Worm (Caenorhabditis elegans): Measurements from ENCODE around the gene ZC204.6.
"Not testable (repeated sequence)": the region's sequence is repeated elsewhere in the genome, so short reads cannot be mapped to it uniquely, and the experiment has no call there.

Gene ZC204.6

DNA sequence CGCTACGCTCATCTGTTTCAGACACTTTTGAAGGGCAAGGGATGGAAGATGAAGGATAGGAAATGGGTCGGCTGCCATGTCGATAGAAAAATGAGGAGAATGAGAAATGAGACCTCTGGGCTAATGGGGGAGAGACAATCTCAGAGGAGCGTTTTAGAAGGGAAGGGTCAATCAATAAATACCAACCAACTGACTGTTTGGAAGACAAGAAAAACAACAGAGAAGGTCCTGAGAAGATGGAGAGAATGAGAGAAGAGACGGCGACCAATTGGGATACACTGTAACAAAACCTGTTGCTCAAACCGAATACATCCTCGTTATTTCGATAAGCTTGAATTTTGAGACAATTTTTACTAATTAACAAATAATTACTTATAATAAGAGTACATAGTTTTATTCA lies 8.8 kb upstream of the ZC204.6 start, which contains the start of gene fbxb-15:
fbxb-15 (minus strand) TSS at position 101 of the 400 bp plus-strand sequence.
- no peak for TF ChIP-seq ets-7 (tag; optimal IDR thresholded peaks at IDR 0.05)
- TF ChIP-seq tbx-11 (GFP tag; IDR thresholded peaks at IDR 0.05), result no peak
- no peak for TF ChIP-seq pes-1 (GFP tag; IDR thresholded peaks at IDR 0.05)
- no peak for TF ChIP-seq sea-1 (GFP tag; conservative IDR thresholded peaks at IDR 0.05)
- no peak for TF ChIP-seq B0310.2 (tag; optimal IDR thresholded peaks at IDR 0.05)
- no peak for TF ChIP-seq ama-1 (optimal IDR thresholded peaks at IDR 0.05)
- TF ChIP-seq ceh-36 (tag; optimal IDR thresholded peaks at IDR 0.05), result no peak
- TF ChIP-seq tbx-37 (GFP tag; conservative IDR thresholded peaks at IDR 0.05), result no peak
- TF ChIP-seq hmg-4 (GFP tag; optimal IDR thresholded peaks at IDR 0.05), result no peak
- TF ChIP-seq F13C5.2 (tag; optimal IDR thresholded peaks at IDR 0.05), result no peak
- TF ChIP-seq ceh-13 (GFP tag; optimal IDR thresholded peaks at IDR 0.05), result no peak

DNA sequence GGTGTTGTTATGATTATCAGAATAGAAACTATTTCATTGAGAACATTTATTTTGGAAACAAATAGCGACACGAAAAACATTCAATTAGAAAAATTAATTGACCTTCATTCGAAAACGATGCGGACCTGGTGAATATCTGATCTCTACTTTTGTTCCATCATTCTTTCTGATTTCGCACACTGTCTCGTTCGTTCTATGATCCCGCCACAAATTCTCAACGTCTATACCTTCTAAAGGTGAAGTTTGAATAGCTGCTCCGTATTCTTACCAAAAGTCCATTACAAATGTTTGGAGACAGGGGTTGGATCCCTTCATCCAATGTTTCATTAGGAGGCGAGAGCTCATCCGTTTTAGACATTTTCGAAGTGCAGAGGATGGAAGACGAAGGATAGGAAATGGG lies 7.2 kb upstream of the ZC204.6 start, which contains the start of gene fbxb-16:
fbxb-16 (minus strand) TSS at position 101 of the 400 bp plus-strand sequence.
- TF ChIP-seq scrt-1 (GFP tag; IDR thresholded peaks at IDR 0.05) (no peak), hmbx-1 (tag; optimal IDR thresholded peaks at IDR 0.05) (no peak), F13C5.2 (tag; optimal IDR thresholded peaks at IDR 0.05) (no peak), ceh-36 (tag; optimal IDR thresholded peaks at IDR 0.05) (no peak), sea-1 (GFP tag; conservative IDR thresholded peaks at IDR 0.05) (no peak), aly-1 (tag; optimal IDR thresholded peaks at IDR 0.05) (no peak)

DNA sequence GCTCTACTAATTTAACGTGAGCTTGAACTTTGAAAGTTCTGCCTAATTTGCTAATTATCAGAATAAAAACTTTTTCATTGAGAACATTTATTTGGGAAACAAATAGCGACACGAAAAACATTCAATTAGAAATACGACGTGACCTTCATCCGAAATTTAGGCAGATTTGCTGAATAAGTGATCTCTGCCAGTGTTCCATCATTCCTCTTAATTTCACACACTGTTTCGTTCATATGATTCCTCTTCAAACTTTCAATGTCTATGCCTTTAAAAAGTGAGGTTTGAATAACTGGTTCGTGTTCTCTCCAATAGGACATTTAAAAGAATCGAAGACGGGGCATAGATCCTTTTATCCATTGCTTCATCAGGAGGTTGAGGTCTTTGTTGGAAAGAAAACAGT lies 5.9 kb upstream of the ZC204.6 start, which contains the start of gene fbxb-20:
fbxb-20 (minus strand) TSS at position 101 of the 400 bp plus-strand sequence.
- TF ChIP-seq ets-7 (tag; optimal IDR thresholded peaks at IDR 0.05) (no peak), sea-1 (GFP tag; conservative IDR thresholded peaks at IDR 0.05) (no peak), pes-1 (GFP tag; IDR thresholded peaks at IDR 0.05) (no peak), F13C5.2 (tag; optimal IDR thresholded peaks at IDR 0.05) (no peak), tbx-37 (GFP tag; conservative IDR thresholded peaks at IDR 0.05) (no peak), aly-1 (tag; optimal IDR thresholded peaks at IDR 0.05) (no peak), ceh-36 (tag; optimal IDR thresholded peaks at IDR 0.05) (no peak), hmg-4 (GFP tag; optimal IDR thresholded peaks at IDR 0.05) (no peak), flt-1 (GFP tag; IDR thresholded peaks at IDR 0.05) (no peak), ama-1 (optimal IDR thresholded peaks at IDR 0.05) (no peak), tra-4 (tag; optimal IDR thresholded peaks at IDR 0.05) (no peak), hmbx-1 (tag; optimal IDR thresholded peaks at IDR 0.05) (no peak)

DNA sequence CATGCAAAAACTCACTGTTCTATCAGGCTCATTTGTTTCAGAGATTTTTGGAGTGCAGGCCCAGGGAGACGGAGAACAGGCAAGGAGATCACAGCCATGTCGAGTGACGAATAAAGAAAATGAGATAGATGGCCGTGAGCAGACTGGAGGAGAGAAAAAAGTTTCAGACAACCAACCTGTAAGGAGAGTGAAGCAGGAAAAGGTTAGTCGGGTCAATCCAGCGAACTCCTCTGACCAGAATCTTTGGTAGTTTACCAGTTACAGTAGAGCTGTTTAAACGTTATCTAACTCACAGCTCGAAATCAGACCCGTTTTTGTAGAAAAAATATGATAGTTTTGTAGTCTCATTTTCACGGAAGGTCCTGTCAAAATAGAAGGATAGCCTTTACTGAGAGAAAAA lies 4.1 kb upstream of the ZC204.6 start, which contains the start of gene fbxb-21:
fbxb-21 (minus strand) TSS at position 101 of the 400 bp plus-strand sequence.
- TF ChIP-seq hmg-4 (GFP tag; optimal IDR thresholded peaks at IDR 0.05) (no peak), tra-4 (tag; optimal IDR thresholded peaks at IDR 0.05) (no peak), aly-1 (tag; optimal IDR thresholded peaks at IDR 0.05) (no peak), hmbx-1 (tag; optimal IDR thresholded peaks at IDR 0.05) (no peak), ets-7 (tag; optimal IDR thresholded peaks at IDR 0.05) (no peak), ceh-36 (tag; optimal IDR thresholded peaks at IDR 0.05) (no peak)

DNA sequence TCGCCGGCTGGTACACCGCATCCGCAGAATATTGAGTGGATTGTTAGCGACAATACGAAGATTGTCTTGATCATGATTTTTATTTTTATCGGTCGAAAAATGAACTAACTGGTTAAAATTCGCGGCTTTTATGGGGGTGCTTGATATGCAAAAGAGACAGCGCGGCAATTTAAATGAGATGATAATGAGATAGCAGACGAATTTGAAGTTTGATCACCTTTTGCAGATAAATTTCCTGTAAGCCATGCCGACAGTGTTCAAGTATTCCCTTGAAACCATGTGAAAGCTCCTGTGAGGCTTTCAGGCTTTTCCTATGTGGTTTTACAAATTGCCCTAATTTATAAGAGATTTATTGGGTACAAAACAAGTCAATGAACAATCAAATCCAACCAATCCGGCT lies 1.6 kb upstream of the ZC204.6 start, which contains the start of gene ZC204.17:
ZC204.17 (minus strand) TSS at position 101 of the 400 bp plus-strand sequence.
- TF ChIP-seq ama-1 (optimal IDR thresholded peaks at IDR 0.05), result no peak
- TF ChIP-seq scrt-1 (GFP tag; IDR thresholded peaks at IDR 0.05), result no peak
- no peak for TF ChIP-seq ceh-36 (tag; optimal IDR thresholded peaks at IDR 0.05)
- TF ChIP-seq ceh-13 (GFP tag; optimal IDR thresholded peaks at IDR 0.05), result no peak
- TF ChIP-seq aly-1 (tag; optimal IDR thresholded peaks at IDR 0.05), result no peak
- no peak for TF ChIP-seq hmbx-1 (tag; optimal IDR thresholded peaks at IDR 0.05)
- TF ChIP-seq tbx-37 (GFP tag; conservative IDR thresholded peaks at IDR 0.05), result no peak
- TF ChIP-seq B0310.2 (tag; optimal IDR thresholded peaks at IDR 0.05), result no peak
- TF ChIP-seq tra-4 (tag; optimal IDR thresholded peaks at IDR 0.05), result no peak

DNA sequence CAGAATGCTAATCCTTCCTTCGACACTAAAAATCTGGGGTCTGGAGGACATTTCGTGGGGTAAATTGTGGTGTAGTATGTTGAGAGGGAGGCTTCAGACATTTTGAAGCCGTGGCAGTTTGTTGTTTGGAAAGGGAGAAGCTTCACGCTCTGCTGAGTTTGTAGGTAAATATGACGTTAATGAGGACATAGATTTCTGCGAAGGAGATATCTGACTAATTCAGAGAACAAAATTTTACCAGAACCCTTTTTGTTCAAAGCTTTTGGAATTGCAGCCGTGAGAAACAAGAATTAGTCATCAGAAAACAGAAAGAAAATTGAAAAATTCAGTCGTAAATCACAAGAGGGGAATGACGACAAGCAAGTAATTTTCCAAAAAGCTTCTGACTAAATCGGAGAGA lies 4.1 kb downstream of the ZC204.6 start, which contains the start of gene srh-72:
srh-72 (minus strand) TSS at position 101 of the 400 bp plus-strand sequence.
- no peak for TF ChIP-seq tbx-37 (GFP tag; conservative IDR thresholded peaks at IDR 0.05)
- no peak for TF ChIP-seq scrt-1 (GFP tag; IDR thresholded peaks at IDR 0.05)
- no peak for TF ChIP-seq aly-1 (tag; optimal IDR thresholded peaks at IDR 0.05)
- no peak for TF ChIP-seq hmg-4 (GFP tag; optimal IDR thresholded peaks at IDR 0.05)
- no peak for TF ChIP-seq tbx-11 (GFP tag; IDR thresholded peaks at IDR 0.05)
- no peak for TF ChIP-seq F13C5.2 (tag; optimal IDR thresholded peaks at IDR 0.05)
- TF ChIP-seq flt-1 (GFP tag; IDR thresholded peaks at IDR 0.05), result no peak
- no peak for TF ChIP-seq pes-1 (GFP tag; IDR thresholded peaks at IDR 0.05)
- no peak for TF ChIP-seq hnd-1 (tag; optimal IDR thresholded peaks at IDR 0.05)
- no peak for TF ChIP-seq tra-4 (tag; optimal IDR thresholded peaks at IDR 0.05)
- TF ChIP-seq ceh-13 (GFP tag; optimal IDR thresholded peaks at IDR 0.05), result no peak
- TF ChIP-seq ama-1 (optimal IDR thresholded peaks at IDR 0.05), result no peak
- no peak for TF ChIP-seq ceh-36 (tag; optimal IDR thresholded peaks at IDR 0.05)
- TF ChIP-seq ets-7 (tag; optimal IDR thresholded peaks at IDR 0.05), result no peak
- no peak for TF ChIP-seq sea-1 (GFP tag; conservative IDR thresholded peaks at IDR 0.05)
- TF ChIP-seq B0310.2 (tag; optimal IDR thresholded peaks at IDR 0.05), result no peak
- TF ChIP-seq hmbx-1 (tag; optimal IDR thresholded peaks at IDR 0.05), result no peak

DNA sequence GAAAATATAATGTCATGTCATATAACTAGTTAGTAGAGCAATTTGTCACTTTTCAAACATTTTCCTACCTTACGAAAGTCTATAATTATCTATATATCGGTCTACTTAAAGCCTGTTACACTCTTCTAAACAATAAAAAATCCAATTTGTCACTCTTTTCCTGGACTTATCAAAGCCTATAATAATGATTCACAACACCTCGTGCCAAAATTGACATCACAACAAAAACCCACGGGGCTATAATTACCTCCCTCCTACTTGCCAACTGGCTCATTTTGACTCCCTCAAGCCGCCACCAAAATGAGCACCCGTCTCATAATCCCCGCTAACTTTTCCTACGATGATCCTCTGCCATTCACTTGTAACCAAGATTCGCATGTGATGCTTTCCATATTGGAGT lies 8.2 kb downstream of the ZC204.6 start, which contains the start of gene srg-20:
srg-20 (plus strand) TSS at position 301 of the 400 bp plus-strand sequence.
- TF ChIP-seq ets-7 (tag; optimal IDR thresholded peaks at IDR 0.05); pes-1 (GFP tag; IDR thresholded peaks at IDR 0.05); tra-4 (tag; optimal IDR thresholded peaks at IDR 0.05): not testable (repeated sequence)

DNA sequence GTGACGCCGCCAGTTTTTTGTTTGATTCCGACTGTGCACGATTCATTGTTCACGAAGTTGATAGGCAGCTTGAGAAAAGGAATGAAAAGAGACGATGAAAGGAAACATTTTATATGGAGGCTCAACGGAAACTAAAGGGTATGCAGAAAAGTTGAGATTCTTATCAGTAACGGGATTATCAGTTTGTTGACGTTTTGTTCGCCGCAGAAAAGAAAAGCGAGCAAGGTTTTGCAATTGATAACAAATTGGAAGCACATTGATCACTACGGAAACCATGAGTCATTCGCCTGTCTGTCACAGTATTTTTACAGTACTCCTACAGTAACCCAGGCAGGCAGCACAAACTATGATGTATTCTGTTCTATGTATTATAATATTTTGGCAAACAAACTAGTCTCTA lies 8.7 kb downstream of the ZC204.6 start:
- TF ChIP-seq ama-1 (optimal IDR thresholded peaks at IDR 0.05) (no peak), tra-4 (tag; optimal IDR thresholded peaks at IDR 0.05) (no peak), hnd-1 (tag; optimal IDR thresholded peaks at IDR 0.05) (no peak), tbx-11 (GFP tag; IDR thresholded peaks at IDR 0.05) (no peak), ets-7 (tag; optimal IDR thresholded peaks at IDR 0.05) (no peak), pes-1 (GFP tag; IDR thresholded peaks at IDR 0.05) (no peak), ceh-13 (GFP tag; optimal IDR thresholded peaks at IDR 0.05) (no peak), tbx-37 (GFP tag; conservative IDR thresholded peaks at IDR 0.05) (no peak), sea-1 (GFP tag; conservative IDR thresholded peaks at IDR 0.05) (no peak), flt-1 (GFP tag; IDR thresholded peaks at IDR 0.05) (no peak), scrt-1 (GFP tag; IDR thresholded peaks at IDR 0.05) (no peak), hmg-4 (GFP tag; optimal IDR thresholded peaks at IDR 0.05) (no peak), ceh-36 (tag; optimal IDR thresholded peaks at IDR 0.05) (no peak), aly-1 (tag; optimal IDR thresholded peaks at IDR 0.05) (no peak), B0310.2 (tag; optimal IDR thresholded peaks at IDR 0.05) (no peak), hmbx-1 (tag; optimal IDR thresholded peaks at IDR 0.05) (no peak)
